Fruit fly (Drosophila melanogaster): Measurements from ENCODE around the gene Fer1.

Fer1 gene

dm6 chr3R:7122172-7123072 lies 13.6 kb upstream of the Fer1 start (continued):
- TF ChIP-seq Hand (GFP tag; optimal IDR thresholded peaks at IDR 0.05) = no peak
- TF ChIP-seq abd-A (tag; optimal IDR thresholded peaks at IDR 0.05) = no peak
- TF ChIP-seq chm (GFP tag; IDR thresholded peaks at IDR 0.05) = 0 out of 2 replicates have a peak, but pooled peaks have one; percentile 39
- TF ChIP-seq crol (GFP tag; IDR thresholded peaks at IDR 0.05) = no peak; the same call in none of the 2 replicates
- TF ChIP-seq CG14710 (tag; optimal IDR thresholded peaks at IDR 0.05) = peak; percentile 4
- no peak for TF ChIP-seq D19B (GFP tag; optimal IDR thresholded peaks at IDR 0.05)
- TF ChIP-seq CG8290 (GFP tag; optimal IDR thresholded peaks at IDR 0.05) = no peak
- no peak for TF ChIP-seq CG8290 (tag; optimal IDR thresholded peaks at IDR 0.05)
- TF ChIP-seq stwl (tag; optimal IDR thresholded peaks at IDR 0.05) = no peak
- no peak for TF ChIP-seq CG16815 (GFP tag; optimal IDR thresholded peaks at IDR 0.05)
- TF ChIP-seq p53 (GFP tag; optimal IDR thresholded peaks at IDR 0.05) = no peak
- TF ChIP-seq kay (GFP tag; optimal IDR thresholded peaks at IDR 0.05) = no peak
- no peak for TF ChIP-seq gce (GFP tag; IDR thresholded peaks at IDR 0.05)
- TF ChIP-seq ash1 (GFP tag; optimal IDR thresholded peaks at IDR 0.05) = no peak
- TF ChIP-seq az2 (GFP tag; optimal IDR thresholded peaks at IDR 0.05) = no peak
- TF ChIP-seq Myb (GFP tag; optimal IDR thresholded peaks at IDR 0.05) = no peak
- TF ChIP-seq repo (GFP tag; optimal IDR thresholded peaks at IDR 0.05) = no peak
- peak; percentile 15; the same call in 1 of the 2 replicates for TF ChIP-seq Bgb (GFP tag; IDR thresholded peaks at IDR 0.05; ENCODE audit: partially characterized antibody)
- TF ChIP-seq NC2α (GFP tag; optimal IDR thresholded peaks at IDR 0.05) = no peak
- no peak for TF ChIP-seq CG10147 (GFP tag; optimal IDR thresholded peaks at IDR 0.05)
- TF ChIP-seq Ptx1 (GFP tag; IDR thresholded peaks at IDR 0.05) = 0 out of 2 replicates have a peak, but pooled peaks have one; percentile 23
- TF ChIP-seq CG14965 (GFP tag; optimal IDR thresholded peaks at IDR 0.05; ENCODE audit: borderline replicate concordance) = no peak
- no peak for TF ChIP-seq MBD-R2 (GFP tag; IDR thresholded peaks at IDR 0.05)
- no peak for TF ChIP-seq CG11085 (GFP tag; IDR thresholded peaks at IDR 0.05)
- TF ChIP-seq CG6683 (GFP tag; optimal IDR thresholded peaks at IDR 0.05) = no peak
- TF ChIP-seq Elba2 (GFP tag; optimal IDR thresholded peaks at IDR 0.05) = peak; percentile 69
- TF ChIP-seq emc (GFP tag; optimal IDR thresholded peaks at IDR 0.05) = no peak
- TF ChIP-seq CG15011 (GFP tag; optimal IDR thresholded peaks at IDR 0.05) = no peak
- no peak for TF ChIP-seq HLH54F (GFP tag; optimal IDR thresholded peaks at IDR 0.05)
- no peak for TF ChIP-seq CG8765 (GFP tag; IDR thresholded peaks at IDR 0.05)
- TF ChIP-seq ind (GFP tag; optimal IDR thresholded peaks at IDR 0.05) = no peak
- TF ChIP-seq NC2β (GFP tag; optimal IDR thresholded peaks at IDR 0.05) = no peak
- TF ChIP-seq Sin3A (optimal IDR thresholded peaks at IDR 0.05) = no peak
- TF ChIP-seq unpg (GFP tag; optimal IDR thresholded peaks at IDR 0.05) = no peak
- TF ChIP-seq ab (GFP tag; optimal IDR thresholded peaks at IDR 0.05) = no peak
- TF ChIP-seq CG2875 (GFP tag; optimal IDR thresholded peaks at IDR 0.05) = no peak
- TF ChIP-seq CG42726 (GFP tag; IDR thresholded peaks at IDR 0.05; ENCODE audit: partially characterized antibody) = no peak
- TF ChIP-seq insv (GFP tag; optimal IDR thresholded peaks at IDR 0.05) = peak; percentile 37 to 90
- peak; percentile 13 for TF ChIP-seq Sox100B (GFP tag; optimal IDR thresholded peaks at IDR 0.05)
- TF ChIP-seq CG32532 (GFP tag; IDR thresholded peaks at IDR 0.05) = no peak
- TF ChIP-seq Blimp-1 (GFP tag; optimal IDR thresholded peaks at IDR 0.05) = peak; percentile 64
- TF ChIP-seq tna (GFP tag; IDR thresholded peaks at IDR 0.05; ENCODE audit: partially characterized antibody) = no peak
- peak; percentile 74 for TF ChIP-seq CG4360 (GFP tag; IDR thresholded peaks at IDR 0.05)
- TF ChIP-seq sob (GFP tag; IDR thresholded peaks at IDR 0.05) = no peak
- TF ChIP-seq Doc3 (GFP tag; IDR thresholded peaks at IDR 0.05; ENCODE audit: partially characterized antibody) = no peak
- no peak for TF ChIP-seq CG1603 (tag; optimal IDR thresholded peaks at IDR 0.05)
- no peak for TF ChIP-seq C15 (GFP tag; IDR thresholded peaks at IDR 0.05)
- TF ChIP-seq bowl (GFP tag; IDR thresholded peaks at IDR 0.05) = no peak
- TF ChIP-seq CG4617 (GFP tag; optimal IDR thresholded peaks at IDR 0.05; ENCODE audit: borderline replicate concordance) = no peak
- no peak for TF ChIP-seq CG2129 (GFP tag; IDR thresholded peaks at IDR 0.05; ENCODE audit: partially characterized antibody)

Measured in whole organism, embryonic.